Fruit fly (Drosophila melanogaster) whole organism, embryonic: Measurements from ENCODE around the gene att-ORFB.

Experiments used
- Abd-B ChIP-seq: fragments of 200-800 bp; sonication (Bioruptor generic); optimal IDR thresholded peaks from 2 replicates; lab custom pipeline; 2018; ENCODE audit warnings: missing biosample characterization, mild to moderate bottlenecking, missing genetic modification characterization, moderate library complexity
- CG1529 ChIP-seq: fragments of 200-800 bp; sonication (Bioruptor generic); optimal IDR thresholded peaks from 3 replicates; lab custom pipeline; 2018; ENCODE audit warnings: missing biosample characterization, missing genetic modification characterization
- H2.0 ChIP-seq: fragments of 200-800 bp; sonication (Bioruptor generic); IDR thresholded peaks from 2 replicates; pipeline ENCODE4 v1.3.6; 2022; ENCODE audit warnings: missing biosample characterization, missing genetic modification characterization
- lmd ChIP-seq: fragments of 200-800 bp; sonication (Bioruptor generic); IDR thresholded peaks from 2 replicates; pipeline ENCODE4 v1.3.6; 2022; ENCODE audit warnings: missing biosample characterization, missing genetic modification characterization
- pnt ChIP-seq: fragments of 200-800 bp; sonication (Bioruptor generic); optimal IDR thresholded peaks from 3 replicates; lab custom pipeline; 2016; ENCODE audit warnings: missing biosample characterization, missing genetic modification characterization
- psq ChIP-seq: fragments of 200-800 bp; sonication (Bioruptor generic); optimal IDR thresholded peaks from 2 replicates; lab custom pipeline; 2017; ENCODE audit warnings: missing biosample characterization, missing genetic modification characterization

- no peak for TF ChIP-seq pnt (GFP tag; lab: Kevin White, UChicago)
- TF ChIP-seq CG1529 (GFP tag; lab: Kevin White, UChicago), result no peak
- no peak for TF ChIP-seq lmd (GFP tag; lab: Robert Waterston, UW)
- no peak for TF ChIP-seq Abd-B (GFP tag; lab: Kevin White, UChicago)
- no peak for TF ChIP-seq H2.0
- no peak for TF ChIP-seq psq (GFP tag; lab: Kevin White, UChicago)
Observed at dm6 chr3R:20560019-20560667, 5.9 kb upstream of the att-ORFB start, which contains the start of gene CG15922.
